Worm (Caenorhabditis elegans): Measurements from ENCODE around the gene M106.8.

M106.8 gene

DNA sequence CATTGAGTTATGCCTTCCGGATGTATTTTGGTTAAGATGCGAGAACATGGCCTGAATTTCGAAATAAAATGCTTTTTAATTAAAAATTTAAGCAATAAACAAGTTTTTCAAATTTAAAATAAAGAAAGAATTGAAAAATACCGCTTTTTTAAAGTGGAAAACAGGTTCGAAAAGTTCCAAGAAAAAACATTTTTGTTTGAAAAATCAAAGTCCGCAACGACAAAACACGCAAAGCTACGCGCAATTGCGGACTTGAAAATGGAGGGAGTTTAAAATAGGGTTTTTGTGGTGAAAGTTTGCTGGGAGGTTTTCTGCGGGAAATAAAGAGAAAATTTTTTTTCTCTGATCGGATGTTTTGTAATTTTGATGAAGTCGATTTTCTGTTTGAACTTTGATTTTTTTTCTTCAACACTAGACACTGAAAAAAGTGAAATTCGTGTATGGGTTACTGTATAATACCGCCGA, 45.0 kb downstream of the M106.8 start, which contains the start of gene npp-19 (continued):
- TF ChIP-seq pag-3 (tag; optimal IDR thresholded peaks at IDR 0.05; ENCODE audit: borderline replicate concordance, insufficient read depth) (no peak), hlh-17 (GFP tag; optimal IDR thresholded peaks at IDR 0.05; ENCODE audit: borderline replicate concordance) (no peak), snpc-4 (tag; optimal IDR thresholded peaks at IDR 0.05) (peak; percentile 61), ama-1 (optimal IDR thresholded peaks at IDR 0.05) (peak; percentile 6), F16B12.6 (tag; optimal IDR thresholded peaks at IDR 0.05) (peak; percentile 99), ets-5 (GFP tag; IDR thresholded peaks at IDR 0.05) (no peak), efl-3 (GFP tag; optimal IDR thresholded peaks at IDR 0.05) (no peak), dsc-1 (tag; optimal IDR thresholded peaks at IDR 0.05) (peak; percentile 58), unc-98 (GFP tag; IDR thresholded peaks at IDR 0.05) (no peak), lin-39 (tag; optimal IDR thresholded peaks at IDR 0.05) (peak; percentile 27), zag-1 (tag; optimal IDR thresholded peaks at IDR 0.05) (peak; percentile 6), nhr-11 (tag; optimal IDR thresholded peaks at IDR 0.05) (peak; percentile 35), efl-1 (optimal IDR thresholded peaks at IDR 0.05) (peak; percentile 99), efl-1 (GFP tag; optimal IDR thresholded peaks at IDR 0.05 in 1 of 2) (peak; percentile 99 to 100), nhr-237 (tag; optimal IDR thresholded peaks at IDR 0.05) (no peak), nhr-47 (tag; optimal IDR thresholded peaks at IDR 0.05) (peak; percentile 81), hlh-4 (tag; optimal IDR thresholded peaks at IDR 0.05) (no peak), fkh-4 (tag; optimal IDR thresholded peaks at IDR 0.05; ENCODE audit: borderline replicate concordance) (no peak), snu-23 (GFP tag; optimal IDR thresholded peaks at IDR 0.05) (peak; percentile 83), nhr-28 (tag; optimal IDR thresholded peaks at IDR 0.05) (no peak), C04F5.9 (tag; optimal IDR thresholded peaks at IDR 0.05) (peak; percentile 67), nhr-12 (tag; optimal IDR thresholded peaks at IDR 0.05) (no peak), pqm-1 (tag; optimal IDR thresholded peaks at IDR 0.05) (no peak), tbx-2 (tag; optimal IDR thresholded peaks at IDR 0.05) (peak; percentile 67), jun-1 (tag; optimal IDR thresholded peaks at IDR 0.05) (peak; percentile 30), egl-27 (tag; optimal IDR thresholded peaks at IDR 0.05) (no peak), nhr-85 (tag) (peak; percentile 80), xbp-1 (tag; optimal IDR thresholded peaks at IDR 0.05) (peak; percentile 72), blmp-1 (tag; optimal IDR thresholded peaks at IDR 0.05) (peak; percentile 81), C16A3.4 (tag; optimal IDR thresholded peaks at IDR 0.05) (peak; percentile 62), nhr-77 (tag; optimal IDR thresholded peaks at IDR 0.05) (peak; percentile 56), irx-1 (tag; optimal IDR thresholded peaks at IDR 0.05) (no peak), sup-37 (GFP tag; optimal IDR thresholded peaks at IDR 0.05) (no peak), egl-13 (tag; optimal IDR thresholded peaks at IDR 0.05) (peak; percentile 25), swsn-7 (tag; optimal IDR thresholded peaks at IDR 0.05) (peak; percentile 70), aly-2 (tag; optimal IDR thresholded peaks at IDR 0.05) (peak; percentile 77), mab-9 (GFP tag; IDR thresholded peaks at IDR 0.05) (no peak), alr-1 (tag; optimal IDR thresholded peaks at IDR 0.05; ENCODE audit: borderline replicate concordance) (no peak), ceh-82 (tag; optimal IDR thresholded peaks at IDR 0.05) (peak; percentile 64 to 83 (median 70)), elt-2 (tag; optimal IDR thresholded peaks at IDR 0.05) (peak; percentile 16), grh-1 (GFP tag; IDR thresholded peaks at IDR 0.05) (no peak)

- TF ChIP-seq F16B12.6 (tag; optimal IDR thresholded peaks at IDR 0.05), result no peak
- no peak for TF ChIP-seq C04F5.9 (tag; optimal IDR thresholded peaks at IDR 0.05)
- TF ChIP-seq xbp-1 (tag; optimal IDR thresholded peaks at IDR 0.05), result no peak
- TF ChIP-seq ceh-90 (tag; optimal IDR thresholded peaks at IDR 0.05), result no peak
- TF ChIP-seq zip-4 (GFP tag; optimal IDR thresholded peaks at IDR 0.05), result no peak
- no peak for TF ChIP-seq pax-3 (tag; optimal IDR thresholded peaks at IDR 0.05)
- TF ChIP-seq mdl-1 (tag; optimal IDR thresholded peaks at IDR 0.05), result no peak
- no peak for TF ChIP-seq dpl-1 (GFP tag; optimal IDR thresholded peaks at IDR 0.05)
- TF ChIP-seq unc-30 (tag; optimal IDR thresholded peaks at IDR 0.05), result no peak
- TF ChIP-seq sup-37 (GFP tag; optimal IDR thresholded peaks at IDR 0.05), result no peak
- no peak for TF ChIP-seq C34B4.2 (tag; optimal IDR thresholded peaks at IDR 0.05)
- TF ChIP-seq egl-13 (tag; optimal IDR thresholded peaks at IDR 0.05), result no peak
- no peak for TF ChIP-seq lir-3 (tag; optimal IDR thresholded peaks at IDR 0.05; ENCODE audit: poor library complexity)
- no peak for TF ChIP-seq fkh-4 (tag; optimal IDR thresholded peaks at IDR 0.05; ENCODE audit: borderline replicate concordance)
- TF ChIP-seq nhr-28 (tag; optimal IDR thresholded peaks at IDR 0.05), result no peak
- TF ChIP-seq ztf-11 (tag; optimal IDR thresholded peaks at IDR 0.05), result no peak
- TF ChIP-seq rnt-1 (tag; optimal IDR thresholded peaks at IDR 0.05), result no peak
- TF ChIP-seq aha-1 (tag; optimal IDR thresholded peaks at IDR 0.05), result no peak
- TF ChIP-seq alr-1 (tag; optimal IDR thresholded peaks at IDR 0.05; ENCODE audit: borderline replicate concordance), result no peak
These were observed 47.2 kb downstream of the M106.8 start, which contains the start of gene set-14 for ce11 chrII:10796194-10796593. Gene set-14, minus strand, starts transcription at chrII:10796294.

Data from whole organism, L1 larva.